Fruit fly (Drosophila melanogaster) whole organism, embryonic: ENCODE data around the gene CG9173.

Experiments
- Atf3 ChIP-seq: fragments of 200-800 bp; sonication (Bioruptor generic); optimal IDR thresholded peaks from 3 replicates; lab custom pipeline; 2016; ENCODE audit warnings: missing biosample characterization, missing genetic modification characterization
- CG11560 ChIP-seq: fragments of 200-800 bp; sonication (Bioruptor generic); IDR thresholded peaks from 3 replicates; pipeline ENCODE4 v1.3.6; 2022; ENCODE audit warnings: missing biosample characterization, missing genetic modification characterization
- CG12299 ChIP-seq: fragments of 200-800 bp; sonication (Bioruptor generic); optimal IDR thresholded peaks from 2 replicates; lab custom pipeline; 2018; ENCODE audit warnings: missing biosample characterization, mild to moderate bottlenecking, missing genetic modification characterization
- CG1233 ChIP-seq: fragments of 200-800 bp; sonication (Bioruptor generic); optimal IDR thresholded peaks from 4 replicates; lab custom pipeline; 2018; ENCODE audit warnings: missing biosample characterization, mild to moderate bottlenecking, missing genetic modification characterization
- CG12769 ChIP-seq: fragments of 200-800 bp; sonication (Bioruptor generic); optimal IDR thresholded peaks from 2 replicates; lab custom pipeline; 2019; ENCODE audit warnings: missing biosample characterization, mild to moderate bottlenecking, missing genetic modification characterization, moderate library complexity
- CG13775 ChIP-seq: fragments of 200-800 bp; sonication (Bioruptor generic); optimal IDR thresholded peaks from 3 replicates; lab custom pipeline; 2017; ENCODE audit warnings: missing biosample characterization, mild to moderate bottlenecking, missing genetic modification characterization
- CG13894 ChIP-seq: fragments of 200-800 bp; sonication (Bioruptor generic); optimal IDR thresholded peaks from 3 replicates; lab custom pipeline; 2018; ENCODE audit warnings: missing biosample characterization, mild to moderate bottlenecking, missing genetic modification characterization, moderate library complexity
- CG14667 ChIP-seq: fragments of 200-800 bp; sonication (Bioruptor generic); IDR thresholded peaks from 2 replicates; pipeline ENCODE4 v1.3.6; 2022; ENCODE audit warnings: missing biosample characterization, missing genetic modification characterization
- CG15269 ChIP-seq: fragments of 200-800 bp; sonication (Bioruptor generic); optimal IDR thresholded peaks from 2 replicates; lab custom pipeline; 2018; ENCODE audit warnings: missing biosample characterization, mild to moderate bottlenecking, missing genetic modification characterization, moderate library complexity
- CG18619 ChIP-seq: fragments of 200-800 bp; sonication (Bioruptor generic); optimal IDR thresholded peaks from 3 replicates; lab custom pipeline; 2017; ENCODE audit warnings: missing biosample characterization, mild to moderate bottlenecking, missing genetic modification characterization
- CG2129 ChIP-seq: fragments of 200-800 bp; sonication (Bioruptor generic); IDR thresholded peaks from 2 replicates; pipeline ENCODE4 v1.3.6; 2022; ENCODE audit warnings: missing biosample characterization, missing genetic modification characterization; ENCODE audit not compliant: partially characterized antibody
- CG2678 ChIP-seq: fragments of 200-800 bp; sonication (Bioruptor generic); optimal IDR thresholded peaks from 3 replicates; lab custom pipeline; 2019; ENCODE audit warnings: missing biosample characterization, mild to moderate bottlenecking, missing genetic modification characterization, moderate library complexity
- CG2875 ChIP-seq: fragments of 200-800 bp; sonication (Bioruptor generic); optimal IDR thresholded peaks from 2 replicates; lab custom pipeline; 2017; ENCODE audit warnings: missing biosample characterization, mild to moderate bottlenecking, missing genetic modification characterization, missing genetic modification reagents
- CG3726 ChIP-seq: fragments of 200-800 bp; sonication (Bioruptor generic); IDR thresholded peaks from 3 replicates; pipeline ENCODE4, ENCODE4 v1.3.6; 2022; ENCODE audit warnings: missing biosample characterization, missing genetic modification characterization
- CG3847 ChIP-seq: fragments of 200-800 bp; sonication (Bioruptor generic); IDR thresholded peaks from 2 replicates; pipeline ENCODE4 v1.3.6; 2022; ENCODE audit warnings: missing biosample characterization, missing genetic modification characterization
- CG4404 ChIP-seq: fragments of 200-800 bp; sonication (Bioruptor generic); IDR thresholded peaks from 2 replicates; pipeline ENCODE4 v1.3.6; 2022; ENCODE audit warnings: missing biosample characterization, missing genetic modification characterization
- CG5180 ChIP-seq: fragments of 200-800 bp; sonication (Bioruptor generic); optimal IDR thresholded peaks from 3 replicates; lab custom pipeline; 2017; ENCODE audit warnings: missing biosample characterization, missing genetic modification characterization, mild to moderate bottlenecking, moderate library complexity, missing genetic modification reagents
- D19A ChIP-seq: fragments of 200-800 bp; optimal IDR thresholded peaks from 3 replicates; lab custom pipeline; 2019; ENCODE audit warnings: missing biosample characterization, mild to moderate bottlenecking, missing genetic modification characterization, moderate library complexity
- D19B ChIP-seq: fragments of 200-800 bp; sonication (Bioruptor generic); optimal IDR thresholded peaks from 2 replicates; lab custom pipeline; 2017; ENCODE audit warnings: missing biosample characterization, mild to moderate bottlenecking, missing genetic modification characterization
- Dad ChIP-seq: fragments of 200-800 bp; sonication (Bioruptor generic); optimal IDR thresholded peaks from 3 replicates; lab custom pipeline; 2016; ENCODE audit warnings: missing biosample characterization, missing genetic modification characterization
- Dbx ChIP-seq: fragments of 200-800 bp; sonication (Bioruptor generic); IDR thresholded peaks from 3 replicates; pipeline ENCODE4 v1.3.6; 2022; ENCODE audit warnings: missing biosample characterization, missing genetic modification characterization
- Dip2 ChIP-seq: fragments of 200-800 bp; sonication (Bioruptor generic); IDR thresholded peaks from 2 replicates; pipeline ENCODE4 v1.3.6; 2022; ENCODE audit warnings: missing biosample characterization, missing genetic modification characterization
- Ets65A ChIP-seq: fragments of 200-800 bp; sonication (Bioruptor generic); peaks from one replicate; lab custom pipeline; 2016; ENCODE audit warnings: missing biosample characterization, missing genetic modification characterization
- Med ChIP-seq: fragments of 200-800 bp; sonication (Bioruptor generic); peaks from one replicate; lab custom pipeline; 2016; ENCODE audit warnings: missing biosample characterization, missing genetic modification characterization, mild to moderate bottlenecking, inconsistent platforms, moderate library complexity
- Rfx ChIP-seq: fragments of 200-800 bp; sonication (Bioruptor generic); IDR thresholded peaks from 2 replicates; pipeline ENCODE4 v1.3.6; 2022; ENCODE audit warnings: missing biosample characterization, missing genetic modification characterization
- Trl ChIP-seq, 3 experiments: fragments of >200 bp in 2 of 3; fragments of 200-800 bp in 1 of 3; sonication (Bioruptor generic) in 1 of 3; optimal IDR thresholded peaks; 2 replicates in 1 of 3; 3 replicates in 2 of 3; lab custom pipeline; 2016 to 2017; ENCODE audit warnings: missing biosample characterization in 1 of 3, missing genetic modification characterization in 1 of 3
- Xbp1 ChIP-seq: fragments of 200-800 bp; sonication (Bioruptor generic); optimal IDR thresholded peaks from 3 replicates; lab custom pipeline; 2016; ENCODE audit warnings: missing biosample characterization, mild to moderate bottlenecking, missing genetic modification characterization
- abd-A ChIP-seq: fragments of 200-800 bp; sonication (Bioruptor generic); optimal IDR thresholded peaks from 3 replicates; lab custom pipeline; 2019; ENCODE audit warnings: missing biosample characterization, mild to moderate bottlenecking, missing genetic modification characterization, moderate library complexity
- amos ChIP-seq: fragments of 200-800 bp; sonication (Bioruptor generic); IDR thresholded peaks from 2 replicates; pipeline ENCODE4 v1.3.6; 2022; ENCODE audit warnings: missing biosample characterization, missing genetic modification characterization; ENCODE audit not compliant: partially characterized antibody
- bbx ChIP-seq: fragments of 200-800 bp; sonication (Bioruptor generic); IDR thresholded peaks from 2 replicates; pipeline ENCODE4 v1.3.6; 2022; ENCODE audit warnings: missing biosample characterization, missing genetic modification characterization; ENCODE audit not compliant: partially characterized antibody
- bigmax ChIP-seq: fragments of 200-800 bp; sonication (Bioruptor generic); optimal IDR thresholded peaks from 2 replicates; lab custom pipeline; 2018; ENCODE audit warnings: missing biosample characterization, mild to moderate bottlenecking, missing genetic modification characterization
- bsh ChIP-seq, 2 experiments: fragments of 200-800 bp; sonication (Bioruptor generic); optimal IDR thresholded peaks; 2 replicates each; lab custom pipeline; 2017 to 2018; ENCODE audit warnings: mild to moderate bottlenecking in 2 of 2, missing biosample characterization in 2 of 2, missing genetic modification characterization in 2 of 2, moderate library complexity in 1 of 2
- chinmo ChIP-seq: fragments of 200-800 bp; sonication (Bioruptor generic); IDR thresholded peaks from 4 replicates; pipeline ENCODE4 v1.3.6; 2022; ENCODE audit warnings: missing biosample characterization, missing genetic modification characterization; ENCODE audit not compliant: partially characterized antibody
- dimm ChIP-seq: fragments of 200-800 bp; sonication (Bioruptor generic); IDR thresholded peaks from 2 replicates; pipeline ENCODE4 v1.3.6; 2022; ENCODE audit warnings: missing biosample characterization, missing genetic modification characterization
- grn ChIP-seq: fragments of 200-800 bp; sonication (Bioruptor generic); optimal IDR thresholded peaks from 3 replicates; lab custom pipeline; 2017; ENCODE audit warnings: missing biosample characterization, missing genetic modification characterization
- lola ChIP-seq, 3 experiments: fragments of >200 bp in 2 of 3; fragments of 200-800 bp in 1 of 3; sonication (Bioruptor generic) in 1 of 3; optimal IDR thresholded peaks; 2 replicates each; lab custom pipeline; 2017 to 2019; ENCODE audit warnings: missing biosample characterization in 3 of 3, missing genetic modification characterization in 3 of 3, mild to moderate bottlenecking in 1 of 3, moderate library complexity in 1 of 3
- repo ChIP-seq: fragments of 200-800 bp; sonication (Bioruptor generic); optimal IDR thresholded peaks from 2 replicates; lab custom pipeline; 2016; ENCODE audit warnings: missing biosample characterization, missing genetic modification characterization
- row ChIP-seq: fragments of 200-800 bp; sonication (Bioruptor generic); IDR thresholded peaks from 3 replicates; pipeline ENCODE4 v1.3.6; 2022; ENCODE audit warnings: missing biosample characterization, missing genetic modification characterization
- sd ChIP-seq: fragments of 200-800 bp; sonication (Bioruptor generic); optimal IDR thresholded peaks from 3 replicates; lab custom pipeline; 2018; ENCODE audit warnings: missing biosample characterization, mild to moderate bottlenecking, missing genetic modification characterization, moderate library complexity
- sens ChIP-seq: fragments of 200-800 bp; sonication (Bioruptor generic); peaks from one replicate; lab custom pipeline; 2016; ENCODE audit warnings: missing biosample characterization, missing genetic modification characterization
- sna ChIP-seq: fragments of 200-800 bp; sonication (Bioruptor generic); IDR thresholded peaks from 2 replicates; pipeline ENCODE4 v1.3.6; 2022; ENCODE audit warnings: missing biosample characterization, missing genetic modification characterization; ENCODE audit not compliant: partially characterized antibody
- so ChIP-seq: fragments of 200-800 bp; sonication (Bioruptor generic); IDR thresholded peaks from 3 replicates; pipeline ENCODE4 v1.3.6; 2022; ENCODE audit warnings: missing biosample characterization, missing genetic modification characterization
- sr ChIP-seq: fragments of 200-800 bp; sonication (Bioruptor generic); IDR thresholded peaks from 3 replicates; pipeline ENCODE4 v1.3.6; 2022; ENCODE audit warnings: missing biosample characterization, missing genetic modification characterization
- stc ChIP-seq: fragments of 200-800 bp; sonication (Bioruptor generic); IDR thresholded peaks from 2 replicates; pipeline ENCODE4 v1.3.6; 2022; ENCODE audit warnings: missing biosample characterization, missing genetic modification characterization
- tap ChIP-seq: fragments of 200-800 bp; optimal IDR thresholded peaks from 3 replicates; lab custom pipeline; 2019; ENCODE audit warnings: missing biosample characterization, mild to moderate bottlenecking, missing genetic modification characterization, moderate library complexity
- tin ChIP-seq: fragments of 200-800 bp; sonication (Bioruptor generic); optimal IDR thresholded peaks from 3 replicates; lab custom pipeline; 2016; ENCODE audit warnings: missing biosample characterization, missing genetic modification characterization
- usp ChIP-seq: fragments of >200 bp; optimal IDR thresholded peaks from 2 replicates; lab custom pipeline; 2017; ENCODE audit warnings: missing biosample characterization, missing genetic modification characterization

Gene CG9173

DNA sequence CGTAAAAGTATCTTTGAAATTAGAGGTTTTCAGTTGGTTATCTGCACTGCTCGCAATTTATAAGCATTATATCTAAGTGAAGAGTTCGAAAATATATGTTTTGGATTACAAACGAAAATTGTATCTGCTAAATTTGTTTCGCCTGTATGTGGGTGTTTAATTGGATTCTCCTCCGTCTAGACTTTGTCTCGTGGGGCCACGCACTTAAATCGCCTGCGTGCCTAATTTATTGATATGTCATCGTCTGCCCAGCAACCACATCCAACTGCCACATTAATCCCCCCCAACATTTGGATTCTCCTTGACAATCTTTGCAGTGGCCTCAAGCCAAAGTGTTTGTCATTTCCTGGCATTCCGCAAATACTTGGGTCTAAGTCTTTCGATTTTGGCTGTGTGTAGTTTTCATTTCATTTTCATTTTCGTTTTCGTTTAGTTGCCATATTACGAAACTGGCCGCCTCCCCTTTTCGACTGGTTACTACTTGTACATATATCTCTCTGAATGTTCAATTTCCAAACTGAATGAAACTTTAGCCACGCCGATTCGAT lies 45.1 kb downstream of the CG9173 start:
- no peak for TF ChIP-seq Dad (GFP tag; lab: Kevin White, UChicago)
- TF ChIP-seq Atf3 (GFP tag; lab: Kevin White, UChicago): no peak
- peak; percentile 4 for TF ChIP-seq abd-A (tag; lab: Kevin White, UChicago)
- TF ChIP-seq CG2875 (GFP tag; lab: Kevin White, UChicago): no peak
- TF ChIP-seq Med: peak; percentile 78
- peak; percentile 62; the same call in 1 of the 3 replicates for TF ChIP-seq sr (GFP tag; lab: Robert Waterston, UW)
- TF ChIP-seq D19B (GFP tag; lab: Kevin White, UChicago): no peak
- TF ChIP-seq amos: no peak
- no peak for TF ChIP-seq CG18619 (GFP tag; lab: Kevin White, UChicago)
- TF ChIP-seq bbx (GFP tag; lab: Robert Waterston, UW): no peak
- no peak for TF ChIP-seq CG13775 (GFP tag; lab: Kevin White, UChicago)
- peak; percentile 98 for TF ChIP-seq sd
- TF ChIP-seq chinmo (GFP tag; lab: Robert Waterston, UW): peak; percentile 49; the same call in 1 of the 4 replicates
- TF ChIP-seq lola (GFP tag; optimal IDR thresholded peaks at IDR 0.05; lab: Kevin White, UChicago): no peak
- TF ChIP-seq Dip2 (GFP tag; lab: Robert Waterston, UW): no peak
- no peak for TF ChIP-seq CG12299 (tag; lab: Kevin White, UChicago)
- TF ChIP-seq CG13894 (tag; lab: Kevin White, UChicago): peak; percentile 4
- peak; percentile 46 for TF ChIP-seq CG12769
- TF ChIP-seq row (GFP tag; lab: Robert Waterston, UW): no peak
- TF ChIP-seq, all 482 proteins: peak for 7

DNA sequence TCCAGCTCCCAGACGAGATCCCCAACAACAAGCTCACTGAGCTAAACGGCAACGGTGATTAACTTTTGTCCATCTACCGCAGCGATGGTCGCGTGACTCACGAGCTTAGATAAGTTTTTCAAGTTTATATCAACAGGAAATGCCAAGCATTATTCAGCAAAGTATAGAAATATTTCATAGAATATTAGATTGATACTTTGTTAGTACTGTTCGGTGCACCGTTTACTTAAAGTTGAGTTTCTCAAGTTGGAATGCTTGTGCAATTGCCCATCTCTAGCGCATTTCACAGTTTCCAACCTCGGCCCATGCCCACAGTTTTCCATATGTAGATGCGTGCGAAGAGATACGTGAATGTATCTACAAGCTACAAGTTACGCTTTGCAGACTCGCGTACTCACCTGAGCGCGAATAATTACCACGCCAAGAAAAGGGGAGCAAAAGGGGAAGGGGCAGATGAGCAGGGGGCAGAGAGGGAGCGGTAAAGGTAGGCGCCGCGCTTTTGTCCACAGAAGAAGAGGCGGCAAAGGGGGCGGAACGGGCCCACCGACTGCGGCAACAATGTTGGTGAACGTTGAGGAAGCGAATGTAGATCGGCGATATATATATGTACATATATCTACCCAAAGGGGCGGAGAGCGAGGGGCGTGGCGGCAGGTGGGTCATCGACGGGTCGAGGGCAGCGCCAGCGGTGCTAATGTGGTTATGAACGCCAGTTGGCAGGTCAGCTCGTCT lies 47.1 kb downstream of the CG9173 start:
- TF ChIP-seq Rfx: peak; percentile 60
- peak; percentile 29 for TF ChIP-seq tap
- TF ChIP-seq grn (GFP tag; lab: Kevin White, UChicago): peak; percentile 15
- peak; percentile 82 for TF ChIP-seq sna (GFP tag; lab: Robert Waterston, UW)
- no peak for TF ChIP-seq CG5180
- TF ChIP-seq CG15269 (tag; lab: Kevin White, UChicago): peak; percentile 68
- peak; percentile 49 to 71 for TF ChIP-seq bsh (GFP tag; optimal IDR thresholded peaks at IDR 0.05; lab: Kevin White, UChicago)
- TF ChIP-seq repo (GFP tag; lab: Kevin White, UChicago): peak; percentile 34
- TF ChIP-seq CG2129 (GFP tag; lab: Robert Waterston, UW): no peak
- TF ChIP-seq CG3726 (GFP tag; lab: Robert Waterston, UW): 0 out of 3 replicates have a peak, but pooled peaks have one; percentile 42
- no peak for TF ChIP-seq usp
- TF ChIP-seq tin (GFP tag; lab: Kevin White, UChicago): peak; percentile 18
- peak; percentile 57 for TF ChIP-seq Xbp1 (GFP tag; lab: Kevin White, UChicago)
- peak; percentile 78 for TF ChIP-seq Ets65A
- TF ChIP-seq CG14667 (GFP tag; lab: Robert Waterston, UW): peak; percentile 37; the same call in 1 of the 2 replicates
- no peak for TF ChIP-seq CG4404 (GFP tag; lab: Robert Waterston, UW)
- peak; percentile 14 for TF ChIP-seq D19A (tag; lab: Kevin White, UChicago)
- TF ChIP-seq so (GFP tag; lab: Robert Waterston, UW): peak; percentile 76; the same call in 2 of the 3 replicates
- TF ChIP-seq Dbx (GFP tag; lab: Robert Waterston, UW): no peak
- peak in 1 of 3 experiments; percentile 31 for TF ChIP-seq lola (GFP tag; optimal IDR thresholded peaks at IDR 0.05; lab: Kevin White, UChicago)
- 0 out of 2 replicates have a peak, but pooled peaks have one; percentile 12 for TF ChIP-seq CG3847 (GFP tag; lab: Robert Waterston, UW)
- TF ChIP-seq CG11560 (tag; lab: Robert Waterston, UW): 0 out of 3 replicates have a peak, but pooled peaks have one; percentile 13
- peak; percentile 72 for TF ChIP-seq stc (GFP tag; lab: Robert Waterston, UW)
- TF ChIP-seq CG2678 (tag; lab: Kevin White, UChicago): peak; percentile 46
- TF ChIP-seq bigmax (GFP tag; lab: Kevin White, UChicago): no peak
- TF ChIP-seq Trl (optimal IDR thresholded peaks at IDR 0.05; lab: Kevin White, UChicago): no peak
- TF ChIP-seq Trl (GFP tag; optimal IDR thresholded peaks at IDR 0.05; lab: Kevin White, UChicago): peak; percentile 30
- TF ChIP-seq CG1233 (GFP tag; lab: Kevin White, UChicago): no peak
- no peak for TF ChIP-seq dimm (GFP tag; lab: Robert Waterston, UW)
- TF ChIP-seq sens (GFP tag; lab: Kevin White, UChicago): peak; percentile 93
